Worm (Caenorhabditis elegans): ENCODE data around the gene rpn-12.

rpn-12 gene

ce11 chrII:11619895-11620439 is 33.0 kb upstream of the rpn-12 start (continued):
- TF ChIP-seq T07F8.4 (tag; optimal IDR thresholded peaks at IDR 0.05): peak; percentile 24
- no peak for TF ChIP-seq sptf-2 (GFP tag; optimal IDR thresholded peaks at IDR 0.05)
- TF ChIP-seq ets-4 (GFP tag; optimal IDR thresholded peaks at IDR 0.05): peak; percentile 79
- no peak for TF ChIP-seq F23B12.7 (tag; optimal IDR thresholded peaks at IDR 0.05; ENCODE audit: insufficient read depth)
- peak; percentile 87 for TF ChIP-seq attf-5 (GFP tag; optimal IDR thresholded peaks at IDR 0.05)
- TF ChIP-seq mes-4 (tag; optimal IDR thresholded peaks at IDR 0.05): no peak
- no peak for TF ChIP-seq F49E8.2 (tag; optimal IDR thresholded peaks at IDR 0.05; ENCODE audit: insufficient read depth)
- no peak for TF ChIP-seq pha-4 (tag; optimal IDR thresholded peaks at IDR 0.05)
- TF ChIP-seq C17E4.6 (GFP tag; IDR thresholded peaks at IDR 0.05): no peak
- peak; percentile 43 for TF ChIP-seq F22D6.2 (tag; optimal IDR thresholded peaks at IDR 0.05)
- no peak for TF ChIP-seq athp-1 (tag; optimal IDR thresholded peaks at IDR 0.05)
- TF ChIP-seq nfya-2 (GFP tag; IDR thresholded peaks at IDR 0.05): no peak
- no peak for TF ChIP-seq rec-8 (tag; optimal IDR thresholded peaks at IDR 0.05)
- TF ChIP-seq nhr-120 (GFP tag; IDR thresholded peaks at IDR 0.05): no peak
- TF ChIP-seq somi-1 (GFP tag; optimal IDR thresholded peaks at IDR 0.05): peak; percentile 77
- TF ChIP-seq F55B11.4 (tag; optimal IDR thresholded peaks at IDR 0.05; ENCODE audit: borderline replicate concordance, insufficient read depth): no peak
- no peak for TF ChIP-seq bed-1 (GFP tag; IDR thresholded peaks at IDR 0.05)
- TF ChIP-seq let-526 (GFP tag; IDR thresholded peaks at IDR 0.05): no peak
- no peak for TF ChIP-seq Y95B8A.8 (GFP tag; IDR thresholded peaks at IDR 0.05)
- no peak for TF ChIP-seq F57C9.4 (tag; optimal IDR thresholded peaks at IDR 0.05)
- TF ChIP-seq fkh-3 (tag; optimal IDR thresholded peaks at IDR 0.05): no peak
- no peak for TF ChIP-seq dpff-1 (tag; optimal IDR thresholded peaks at IDR 0.05)
- TF ChIP-seq chd-7 (tag; optimal IDR thresholded peaks at IDR 0.05): peak; percentile 59
- no peak for TF ChIP-seq xnd-1 (tag; optimal IDR thresholded peaks at IDR 0.05)
- no peak for TF ChIP-seq F10E7.11 (tag; optimal IDR thresholded peaks at IDR 0.05)
- no peak for TF ChIP-seq ztf-6 (GFP tag; IDR thresholded peaks at IDR 0.05)
- TF ChIP-seq gei-17 (GFP tag; optimal IDR thresholded peaks at IDR 0.05): peak; percentile 61
- TF ChIP-seq ama-1 (optimal IDR thresholded peaks at IDR 0.05): no peak
- no peak for TF ChIP-seq ama-1 (GFP tag; optimal IDR thresholded peaks at IDR 0.05)
- TF ChIP-seq ceh-100 (GFP tag; IDR thresholded peaks at IDR 0.05): no peak; the same call in 1 of the 2 replicates
- no peak for TF ChIP-seq B0261.1 (tag; optimal IDR thresholded peaks at IDR 0.05)
- peak; percentile 98 for TF ChIP-seq madf-10 (tag; optimal IDR thresholded peaks at IDR 0.05)

- TF ChIP-seq Y95B8A.8 (GFP tag; IDR thresholded peaks at IDR 0.05) (no peak), pbrm-1 (GFP tag; IDR thresholded peaks at IDR 0.05) (no peak), hsf-1 (GFP tag; IDR thresholded peaks at IDR 0.05) (no peak), somi-1 (GFP tag; optimal IDR thresholded peaks at IDR 0.05) (no peak), madf-6 (GFP tag; IDR thresholded peaks at IDR 0.05) (no peak), hlh-12 (tag; optimal IDR thresholded peaks at IDR 0.05) (no peak), aptf-2 (GFP tag; conservative IDR thresholded peaks at IDR 0.05) (no peak), let-526 (GFP tag; IDR thresholded peaks at IDR 0.05) (0 out of 2 replicates have a peak, but pooled peaks have one; percentile 43)
Observed at ce11 chrII:11620630-11621246, 32.2 kb upstream of the rpn-12 start.

ce11 chrII:11621576-11621975 is 31.3 kb upstream of the rpn-12 start:
- 0 out of 2 replicates have a peak, but pooled peaks have one; percentile 6 for TF ChIP-seq zfh-2 (GFP tag; conservative IDR thresholded peaks at IDR 0.05)
- TF ChIP-seq Y67H2A.10 (GFP tag; conservative IDR thresholded peaks at IDR 0.05): no peak
- TF ChIP-seq madf-3 (GFP tag; IDR thresholded peaks at IDR 0.05): 0 out of 2 replicates have a peak, but pooled peaks have one; percentile 40
- no peak for TF ChIP-seq sdz-38 (tag; optimal IDR thresholded peaks at IDR 0.05)
- TF ChIP-seq hmg-1.2 (GFP tag; IDR thresholded peaks at IDR 0.05): 0 out of 2 replicates have a peak, but pooled peaks have one; percentile 13

Measured in whole organism, young adult.